Worm (Caenorhabditis elegans) whole organism, L4/young adult: ENCODE measurements around the gene F11A5.17.

Experiments used
- W03F9.2 ChIP-seq: fragments of 150-350 bp; optimal IDR thresholded peaks from 2 replicates; lab custom pipeline; 2014; ENCODE audit warnings: missing biosample characterization, missing genetic modification characterization
- dao-5 ChIP-seq: sonication (generic microtip); optimal IDR thresholded peaks from 2 replicates; lab custom pipeline; 2016; ENCODE audit warnings: missing genotype, missing genetic modification characterization, moderate library complexity, missing compliant biosample characterization
- him-1 ChIP-seq: sonication (generic microtip); optimal IDR thresholded peaks from 2 replicates; lab custom pipeline; 2016; ENCODE audit warnings: missing genotype, missing genetic modification reagents, missing genetic modification characterization, missing compliant biosample characterization

DNA sequence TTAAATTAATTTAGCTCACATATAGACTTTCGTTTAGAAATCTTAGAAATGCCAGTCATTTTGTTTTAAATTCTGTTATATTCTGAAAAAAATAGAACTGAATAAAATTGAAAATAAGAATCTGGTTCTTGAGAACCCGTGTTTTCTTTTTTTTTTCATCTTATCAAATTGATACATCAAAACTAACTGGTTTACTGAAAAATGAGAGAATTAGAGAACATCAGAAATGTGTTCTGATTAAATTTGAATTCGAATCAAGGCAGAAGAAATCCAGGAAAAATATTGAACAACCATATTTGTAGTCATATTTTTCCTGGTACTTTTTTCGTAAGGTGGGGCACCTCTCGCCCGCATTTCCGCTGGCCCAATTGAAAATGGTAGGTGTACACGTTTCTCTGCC is 16.7 kb downstream of the F11A5.17 start, which contains the start of gene F11A5.15:
- TF ChIP-seq him-1 (tag; lab: Kevin White, UChicago) = no peak
- no peak for TF ChIP-seq dao-5 (tag; lab: Kevin White, UChicago)
- TF ChIP-seq W03F9.2 = no peak
